Worm (Caenorhabditis elegans) whole organism, early embryonic: Measurements from ENCODE around the gene T27E4.5.

Source experiments
- B0310.2 ChIP-seq: sonication (generic microtip); optimal IDR thresholded peaks from 2 replicates; lab custom pipeline; 2016; ENCODE audit warnings: mild to moderate bottlenecking, missing genetic modification characterization, missing compliant biosample characterization
- F13C5.2 ChIP-seq: sonication (generic microtip); optimal IDR thresholded peaks from 2 replicates; lab custom pipeline; 2017; ENCODE audit warnings: mild to moderate bottlenecking, missing genetic modification characterization, inconsistent platforms, missing compliant biosample characterization
- aly-1 ChIP-seq: sonication (generic microtip); optimal IDR thresholded peaks from 2 replicates; lab custom pipeline; 2016; ENCODE audit warnings: missing genetic modification characterization, missing compliant biosample characterization
- ama-1 ChIP-seq: fragments of 150-350 bp; optimal IDR thresholded peaks from 2 replicates; lab custom pipeline; 2014
- ceh-13 ChIP-seq: fragments of 200-800 bp; sonication (Bioruptor generic); optimal IDR thresholded peaks from 2 replicates; lab custom pipeline; 2018; ENCODE audit warnings: mild to moderate bottlenecking, missing genetic modification characterization, missing compliant biosample characterization
- ets-7 ChIP-seq: sonication (generic microtip); optimal IDR thresholded peaks from 2 replicates; lab custom pipeline; 2016; ENCODE audit warnings: missing genotype, missing genetic modification characterization, missing compliant biosample characterization
- flt-1 ChIP-seq: fragments of 200-800 bp; sonication (Bioruptor generic); IDR thresholded peaks from 2 replicates; pipeline ENCODE4 v1.3.6; 2022; ENCODE audit warnings: missing genetic modification characterization, missing compliant biosample characterization
- pes-1 ChIP-seq: fragments of 200-800 bp; sonication (Bioruptor generic); IDR thresholded peaks from 2 replicates; pipeline ENCODE4 v1.3.6; 2022; ENCODE audit warnings: missing genetic modification reagents, missing genetic modification characterization, missing compliant biosample characterization
- scrt-1 ChIP-seq: fragments of 200-800 bp; sonication (Bioruptor generic); IDR thresholded peaks from 2 replicates; pipeline ENCODE4 v1.3.6; 2022; ENCODE audit warnings: missing genetic modification characterization, missing compliant biosample characterization
- sea-1 ChIP-seq: fragments of 200-800 bp; sonication (Bioruptor generic); conservative IDR thresholded peaks from 2 replicates; pipeline ENCODE4 v1.3.6; 2022; ENCODE audit warnings: missing genetic modification characterization, missing compliant biosample characterization

DNA sequence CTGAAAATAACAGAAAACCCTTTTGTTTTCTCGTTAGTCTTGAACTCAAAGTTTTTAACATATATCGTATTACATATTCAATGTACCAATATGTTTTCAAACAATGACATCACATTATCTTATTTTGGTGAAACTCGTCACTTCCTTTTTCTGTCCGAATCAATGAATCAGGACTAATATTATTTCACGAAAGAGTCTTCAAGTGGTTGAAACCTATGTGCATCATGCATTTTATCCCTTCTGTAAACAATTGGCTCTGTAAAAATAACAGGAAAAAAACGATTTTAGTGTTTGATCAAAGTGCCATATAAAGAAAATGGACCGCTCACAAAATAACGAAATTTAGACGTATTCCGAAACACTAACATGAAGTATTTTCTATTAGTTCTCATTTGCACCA lies 38.6 kb upstream of the T27E4.5 start, which contains the start of gene F21C10.18:
- TF ChIP-seq ama-1 (lab: Kevin White, UChicago) (no peak), pes-1 (GFP tag; lab: Robert Waterston, UW) (no peak), B0310.2 (no peak), ceh-13 (GFP tag; lab: Kevin White, UChicago) (no peak), aly-1 (tag; lab: Kevin White, UChicago) (no peak), F13C5.2 (tag; lab: Kevin White, UChicago) (no peak), ets-7 (tag; lab: Kevin White, UChicago) (no peak), flt-1 (GFP tag; lab: Robert Waterston, UW) (no peak), scrt-1 (GFP tag; lab: Robert Waterston, UW) (no peak), sea-1 (GFP tag; lab: Robert Waterston, UW) (no peak)
